Worm (Caenorhabditis elegans) whole organism, early embryonic: Measurements from ENCODE around the gene pmp-2.

Experiments
- F13C5.2 ChIP-seq: sonication (generic microtip); optimal IDR thresholded peaks from 2 replicates; lab custom pipeline; 2017; ENCODE audit warnings: mild to moderate bottlenecking, missing genetic modification characterization, inconsistent platforms, missing compliant biosample characterization
- aly-1 ChIP-seq: sonication (generic microtip); optimal IDR thresholded peaks from 2 replicates; lab custom pipeline; 2016; ENCODE audit warnings: missing genetic modification characterization, missing compliant biosample characterization
- ama-1 ChIP-seq: fragments of 150-350 bp; optimal IDR thresholded peaks from 2 replicates; lab custom pipeline; 2014
- ceh-36 ChIP-seq: sonication (generic microtip); optimal IDR thresholded peaks from 2 replicates; lab custom pipeline; 2016; ENCODE audit warnings: missing genetic modification characterization, inconsistent platforms, missing compliant biosample characterization
- ets-7 ChIP-seq: sonication (generic microtip); optimal IDR thresholded peaks from 2 replicates; lab custom pipeline; 2016; ENCODE audit warnings: missing genotype, missing genetic modification characterization, missing compliant biosample characterization
- flt-1 ChIP-seq: fragments of 200-800 bp; sonication (Bioruptor generic); IDR thresholded peaks from 2 replicates; pipeline ENCODE4 v1.3.6; 2022; ENCODE audit warnings: missing genetic modification characterization, missing compliant biosample characterization
- hmbx-1 ChIP-seq: sonication (generic microtip); optimal IDR thresholded peaks from 2 replicates; lab custom pipeline; 2016; ENCODE audit warnings: mild to moderate bottlenecking, missing genetic modification characterization, missing compliant biosample characterization
- hnd-1 ChIP-seq: sonication (generic microtip); optimal IDR thresholded peaks from 2 replicates; lab custom pipeline; 2016; ENCODE audit warnings: missing genetic modification characterization, missing compliant biosample characterization
- scrt-1 ChIP-seq: fragments of 200-800 bp; sonication (Bioruptor generic); IDR thresholded peaks from 2 replicates; pipeline ENCODE4 v1.3.6; 2022; ENCODE audit warnings: missing genetic modification characterization, missing compliant biosample characterization
- tbx-11 ChIP-seq: fragments of 200-800 bp; sonication (Bioruptor generic); IDR thresholded peaks from 2 replicates; pipeline ENCODE4 v1.3.6; 2022; ENCODE audit warnings: missing genetic modification characterization, missing compliant biosample characterization
- tra-4 ChIP-seq: sonication (generic microtip); optimal IDR thresholded peaks from 2 replicates; lab custom pipeline; 2017; ENCODE audit warnings: missing genetic modification characterization, missing compliant biosample characterization

DNA sequence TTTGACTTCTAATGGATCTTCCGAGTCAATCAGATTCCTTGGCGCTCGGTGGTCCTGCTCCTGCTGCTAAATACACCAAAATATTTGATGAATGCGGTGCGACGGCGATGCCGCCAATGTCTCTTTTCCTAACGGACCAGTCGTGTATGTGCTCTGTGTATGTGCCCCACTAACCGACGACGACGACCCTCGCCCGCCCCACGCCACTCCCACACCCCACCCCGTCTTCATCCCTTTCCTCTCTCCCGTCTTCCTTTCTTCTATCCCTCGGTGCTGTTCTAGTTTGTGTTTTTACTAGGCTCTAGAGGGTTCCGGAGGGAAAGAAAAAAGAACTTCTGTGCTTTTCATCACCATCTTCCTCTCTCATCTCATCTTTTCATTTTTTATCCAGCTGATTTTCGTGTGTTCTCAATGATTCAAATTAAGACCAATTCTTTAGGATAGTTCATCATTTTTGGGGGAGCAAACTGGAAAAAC is 53.0 kb downstream of the pmp-2 start, which contains the start of gene egl-27:
- TF ChIP-seq scrt-1 (GFP tag; lab: Robert Waterston, UW): no peak
- TF ChIP-seq hnd-1 (tag; lab: Kevin White, UChicago): no peak
- no peak for TF ChIP-seq ceh-36 (tag; lab: Kevin White, UChicago)
- TF ChIP-seq flt-1 (GFP tag; lab: Robert Waterston, UW): no peak
- TF ChIP-seq hmbx-1: no peak
- TF ChIP-seq tra-4: no peak
- no peak for TF ChIP-seq aly-1 (tag; lab: Kevin White, UChicago)
- TF ChIP-seq F13C5.2 (tag; lab: Kevin White, UChicago): no peak
- no peak for TF ChIP-seq ama-1
- no peak for TF ChIP-seq tbx-11 (GFP tag; lab: Robert Waterston, UW)
- no peak for TF ChIP-seq ets-7 (tag; lab: Kevin White, UChicago)
